Worm (Caenorhabditis elegans) whole organism, early embryonic: ENCODE measurements around the gene ztf-27.

Experiments used
- F13C5.2 ChIP-seq: sonication (generic microtip); optimal IDR thresholded peaks from 2 replicates; lab custom pipeline; 2017; ENCODE audit warnings: mild to moderate bottlenecking, missing genetic modification characterization, inconsistent platforms, missing compliant biosample characterization
- ama-1 ChIP-seq: fragments of 150-350 bp; optimal IDR thresholded peaks from 2 replicates; lab custom pipeline; 2014
- ets-7 ChIP-seq: sonication (generic microtip); optimal IDR thresholded peaks from 2 replicates; lab custom pipeline; 2016; ENCODE audit warnings: missing genotype, missing genetic modification characterization, missing compliant biosample characterization
- flt-1 ChIP-seq: fragments of 200-800 bp; sonication (Bioruptor generic); IDR thresholded peaks from 2 replicates; pipeline ENCODE4 v1.3.6; 2022; ENCODE audit warnings: missing genetic modification characterization, missing compliant biosample characterization
- hmg-4 ChIP-seq: fragments of 200-800 bp; sonication (Bioruptor generic); optimal IDR thresholded peaks from 2 replicates; lab custom pipeline; 2018; ENCODE audit warnings: mild to moderate bottlenecking, missing genetic modification characterization, missing compliant biosample characterization
- hnd-1 ChIP-seq: sonication (generic microtip); optimal IDR thresholded peaks from 2 replicates; lab custom pipeline; 2016; ENCODE audit warnings: missing genetic modification characterization, missing compliant biosample characterization
- scrt-1 ChIP-seq: fragments of 200-800 bp; sonication (Bioruptor generic); IDR thresholded peaks from 2 replicates; pipeline ENCODE4 v1.3.6; 2022; ENCODE audit warnings: missing genetic modification characterization, missing compliant biosample characterization
- tbx-37 ChIP-seq: fragments of 200-800 bp; sonication (Bioruptor generic); conservative IDR thresholded peaks from 2 replicates; pipeline ENCODE4 v1.3.6; 2022; ENCODE audit warnings: missing genetic modification reagents, missing genetic modification characterization, missing compliant biosample characterization

- TF ChIP-seq flt-1 (GFP tag; lab: Robert Waterston, UW) (no peak), ets-7 (tag; lab: Kevin White, UChicago) (no peak), hnd-1 (tag; lab: Kevin White, UChicago) (no peak), ama-1 (no peak), hmg-4 (GFP tag; lab: Kevin White, UChicago) (no peak), F13C5.2 (no peak), scrt-1 (GFP tag; lab: Robert Waterston, UW) (no peak), tbx-37 (GFP tag; lab: Robert Waterston, UW) (no peak)
Observed at ce11 chrII:10389038-10389437, 3.9 kb downstream of the ztf-27 start.
